Worm (Caenorhabditis elegans): ENCODE results near the gene Y62H9A.4.
A peak's percentile ranks its signal among the peaks of the same experiment; 100 is the strongest.

Y62H9A.4 gene

DNA sequence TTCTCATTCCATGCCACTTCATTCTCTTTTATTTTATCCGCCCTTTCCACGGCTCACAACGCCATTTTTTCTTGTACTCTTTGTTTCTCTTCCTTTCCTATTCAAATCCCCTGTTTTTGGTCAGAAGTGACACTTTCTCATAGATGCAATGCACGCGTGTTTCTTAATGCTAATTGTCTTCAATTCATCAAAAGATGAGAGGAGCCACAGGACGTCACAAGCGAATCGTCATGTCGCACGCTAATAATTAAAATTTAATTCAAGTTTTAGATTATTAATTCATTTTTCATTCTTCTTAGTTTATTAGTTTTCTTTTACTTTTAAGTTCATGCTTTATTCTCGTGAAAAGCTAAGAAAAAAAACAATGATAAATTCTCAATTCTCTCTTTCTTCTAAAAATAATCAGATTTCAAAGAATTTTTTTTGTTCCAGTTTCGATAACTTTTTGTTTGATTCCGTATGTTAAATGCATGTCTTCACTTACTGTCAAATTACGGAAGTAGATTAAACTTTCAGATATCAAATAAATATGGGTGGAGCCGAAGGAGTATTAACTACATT lies 40.9 kb downstream of the Y62H9A.4 start, which contains the start of gene Y62H9A.14:
TSS of gene Y62H9A.14 (plus strand) at position 511 of the 561 bp plus-strand sequence.
- no peak for TF ChIP-seq bed-3 (GFP tag; optimal IDR thresholded peaks at IDR 0.05)
- TF ChIP-seq mls-2 (tag; optimal IDR thresholded peaks at IDR 0.05): no peak
- no peak for TF ChIP-seq unc-62 (GFP tag; optimal IDR thresholded peaks at IDR 0.05)
- TF ChIP-seq sem-2 (GFP tag; optimal IDR thresholded peaks at IDR 0.05): no peak
- TF ChIP-seq nhr-12 (tag; optimal IDR thresholded peaks at IDR 0.05): no peak
- no peak for TF ChIP-seq mab-5 (tag; optimal IDR thresholded peaks at IDR 0.05)
- no peak for TF ChIP-seq snpc-4 (tag; optimal IDR thresholded peaks at IDR 0.05)
- no peak for TF ChIP-seq ceh-43 (GFP tag; optimal IDR thresholded peaks at IDR 0.05)
- TF ChIP-seq lin-13 (tag; optimal IDR thresholded peaks at IDR 0.05): no peak

DNA sequence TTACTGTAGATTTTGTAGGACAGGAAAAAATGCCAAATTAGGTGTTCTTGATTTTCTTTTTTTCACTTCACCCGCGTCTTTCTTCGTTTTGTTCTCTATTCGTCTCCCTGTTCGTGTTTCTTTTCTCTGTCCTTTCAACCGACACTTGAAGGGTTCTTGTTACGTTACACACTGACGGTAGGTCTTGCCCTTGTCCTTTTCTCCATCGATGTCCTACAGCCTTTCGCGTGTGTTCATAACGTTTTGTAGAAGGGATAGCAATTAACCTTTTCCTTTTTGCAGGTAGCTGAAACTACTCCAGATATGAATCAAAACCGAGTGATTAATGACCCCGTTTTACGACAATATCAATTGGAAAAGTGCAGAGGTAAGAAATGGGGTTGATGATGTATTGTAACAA lies 44.2 kb downstream of the Y62H9A.4 start, which contains the start of gene F55G7.1:
TSS of gene F55G7.1 (plus strand) at position 276 of the 400 bp plus-strand sequence.
- TF ChIP-seq nhr-237 (tag; optimal IDR thresholded peaks at IDR 0.05): peak; percentile 9
- no peak for TF ChIP-seq elt-3 (tag; optimal IDR thresholded peaks at IDR 0.05)

DNA sequence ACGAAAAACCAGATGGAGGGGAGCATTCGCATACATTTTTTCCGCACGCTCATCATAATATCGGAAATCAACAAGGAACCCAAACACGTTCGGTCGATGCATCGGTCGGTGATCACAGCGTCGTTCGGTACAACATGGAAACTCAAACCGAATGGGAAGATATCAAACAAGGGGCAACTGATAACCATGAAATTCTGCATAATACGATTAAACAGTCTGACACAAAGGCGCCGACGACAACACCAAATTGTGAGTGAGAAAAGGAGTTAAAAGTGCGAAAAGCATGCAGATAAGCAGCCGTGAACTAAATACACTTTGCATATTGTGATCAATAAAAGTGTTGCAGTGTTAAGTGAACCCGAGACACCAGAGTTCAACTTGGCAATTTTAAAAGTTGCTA lies 45.3 kb downstream of the Y62H9A.4 start:
- no peak for TF ChIP-seq mab-5 (tag; optimal IDR thresholded peaks at IDR 0.05)
- no peak for TF ChIP-seq nhr-76 (tag; optimal IDR thresholded peaks at IDR 0.05)
- no peak for TF ChIP-seq ceh-83 (GFP tag; optimal IDR thresholded peaks at IDR 0.05)
- TF ChIP-seq elt-1 (tag; optimal IDR thresholded peaks at IDR 0.05; ENCODE audit: borderline replicate concordance, insufficient read depth): no peak
- no peak for TF ChIP-seq unc-120 (tag; optimal IDR thresholded peaks at IDR 0.05; ENCODE audit: poor library complexity, severe bottlenecking)
- no peak for TF ChIP-seq sptf-1 (tag; optimal IDR thresholded peaks at IDR 0.05)
- TF ChIP-seq sem-2 (GFP tag; optimal IDR thresholded peaks at IDR 0.05): no peak
- no peak for TF ChIP-seq blmp-1 (tag; optimal IDR thresholded peaks at IDR 0.05)
- no peak for TF ChIP-seq drap-1 (GFP tag; optimal IDR thresholded peaks at IDR 0.05)
- no peak for TF ChIP-seq nhr-2 (tag; optimal IDR thresholded peaks at IDR 0.05)
- no peak for TF ChIP-seq nhr-12 (tag; optimal IDR thresholded peaks at IDR 0.05)

DNA sequence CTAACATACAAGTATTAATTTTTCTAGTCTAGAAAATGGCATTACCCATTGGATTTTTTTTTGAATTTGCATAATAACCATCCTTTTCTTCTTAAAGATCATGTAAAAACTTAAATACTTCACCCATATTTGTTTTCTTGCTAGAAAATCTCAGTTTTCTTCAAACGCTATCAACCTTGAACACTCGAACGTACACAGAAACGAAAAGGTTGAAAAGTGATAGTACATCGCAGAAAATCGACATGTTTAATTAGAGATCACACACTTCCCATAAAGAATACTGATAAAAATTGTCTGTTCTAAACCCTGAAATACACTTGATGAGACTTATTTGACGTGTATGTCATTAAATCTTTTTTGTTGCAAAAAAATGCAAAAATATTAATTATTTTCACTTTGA lies 47.7 kb downstream of the Y62H9A.4 start, which contains the start of gene F55G7.4:
TSS of gene F55G7.4 (plus strand) at position 301 of the 400 bp plus-strand sequence.
- no peak for TF ChIP-seq ceh-43 (GFP tag; optimal IDR thresholded peaks at IDR 0.05)
- no peak for TF ChIP-seq flh-1 (GFP tag; optimal IDR thresholded peaks at IDR 0.05)
- TF ChIP-seq ztf-11 (tag; optimal IDR thresholded peaks at IDR 0.05): no peak
- TF ChIP-seq unc-120 (tag; optimal IDR thresholded peaks at IDR 0.05; ENCODE audit: poor library complexity, severe bottlenecking): no peak

All from whole organism, mixed stage, embryonic.